Worm (Caenorhabditis elegans): ENCODE data around the gene Y6G8.6.

- TF ChIP-seq tab-1 (GFP tag; IDR thresholded peaks at IDR 0.05) (no peak), klf-2 (GFP tag; conservative IDR thresholded peaks at IDR 0.05) (no peak), ref-1 (GFP tag; conservative IDR thresholded peaks at IDR 0.05) (no peak), flt-1 (GFP tag; IDR thresholded peaks at IDR 0.05) (no peak), T22C8.4 (GFP tag; IDR thresholded peaks at IDR 0.05) (no peak), ztf-29 (GFP tag; IDR thresholded peaks at IDR 0.05) (no peak), ztf-23 (GFP tag; IDR thresholded peaks at IDR 0.05) (no peak), med-1 (GFP tag; optimal IDR thresholded peaks at IDR 0.05; ENCODE audit: insufficient read depth) (no peak)
Measured at ce11 chrV:17623230-17623629, 6.5 kb upstream of the Y6G8.6 start, which contains the start of gene F57G4.1.
